Fruit fly (Drosophila melanogaster): ENCODE results near the gene Cp15.

DNA sequence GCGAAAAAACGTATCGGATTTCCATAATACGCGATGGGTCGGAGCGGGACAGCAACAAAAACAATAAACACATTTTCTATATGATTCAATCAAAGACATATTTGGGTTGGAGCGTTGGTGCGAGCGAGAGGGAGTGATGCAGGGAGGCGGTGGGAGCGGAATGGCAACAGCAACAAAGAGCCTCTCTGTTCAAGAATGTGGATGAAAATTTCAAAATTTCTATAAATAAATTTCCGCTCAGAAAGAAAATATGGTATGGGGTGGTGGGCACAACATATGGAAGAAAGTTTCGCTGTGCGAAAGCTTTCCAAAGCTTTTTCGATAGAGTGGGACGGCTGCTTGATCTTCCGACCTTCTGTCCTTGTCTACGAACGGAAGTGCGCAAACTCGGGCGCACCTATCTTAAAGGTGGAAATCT is 12.8 kb downstream of the Cp15 start:
- TF ChIP-seq cic (GFP tag; optimal IDR thresholded peaks at IDR 0.05) (no peak), kay (GFP tag; ENCODE audit: borderline replicate concordance) (no peak), cnc (optimal IDR thresholded peaks at IDR 0.05) (no peak), Hr96 (GFP tag; optimal IDR thresholded peaks at IDR 0.05) (peak; percentile 17), CG7045 (GFP tag; optimal IDR thresholded peaks at IDR 0.05) (no peak), CG12768 (GFP tag; optimal IDR thresholded peaks at IDR 0.05) (no peak), pad (GFP tag; optimal IDR thresholded peaks at IDR 0.05) (peak; percentile 38), CG33017 (tag; optimal IDR thresholded peaks at IDR 0.05) (no peak), CG14711 (tag; optimal IDR thresholded peaks at IDR 0.05) (peak; percentile 20), Clk (GFP tag; optimal IDR thresholded peaks at IDR 0.05) (no peak), toe (GFP tag; optimal IDR thresholded peaks at IDR 0.05) (no peak), CG1620 (GFP tag; optimal IDR thresholded peaks at IDR 0.05) (no peak), CG11617 (GFP tag; optimal IDR thresholded peaks at IDR 0.05) (peak; percentile 26)
